Fruit fly (Drosophila melanogaster): Measurements from ENCODE around the gene CG17450.
A peak's percentile ranks its signal among the peaks of the same experiment; 100 is the strongest.
"Not testable (repeated sequence)": the region's sequence is repeated elsewhere in the genome, so short reads cannot be mapped to it uniquely, and the experiment has no call there.

The CG17450 gene

dm6 chrX:21608820-21609219 is at the start of gene CG17450:
Gene CG17450, minus strand, starts transcription at chrX:21608920.
- not testable (repeated sequence) for TF ChIP-seq CTCF, CG8478 (optimal IDR thresholded peaks at IDR 0.05)

DNA sequence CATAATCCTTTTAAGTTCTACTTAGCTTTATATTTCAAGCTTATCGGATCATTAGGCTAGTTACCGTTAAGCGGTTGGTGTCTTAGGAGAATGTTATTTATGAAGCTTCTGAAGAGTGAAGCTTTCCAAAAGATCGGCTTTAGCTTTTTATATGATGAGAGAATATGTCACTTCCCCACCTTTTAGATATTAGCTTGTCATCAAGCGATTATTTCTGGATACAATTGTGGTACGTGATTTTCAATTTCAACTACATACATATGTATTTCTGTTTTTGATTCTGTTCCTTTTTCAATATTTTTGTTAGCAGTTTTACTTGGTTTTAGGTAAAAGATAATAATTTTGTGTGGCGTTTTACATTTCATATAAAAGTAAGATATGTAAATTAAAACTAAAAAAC is 24.1 kb upstream of the CG17450 start:
- TF ChIP-seq CTCF (optimal IDR thresholded peaks at IDR 0.05) (no peak), CG8478 (optimal IDR thresholded peaks at IDR 0.05) (no peak)

dm6 chrX:21632213-21632612 is 23.5 kb upstream of the CG17450 start:
- no peak for TF ChIP-seq CTCF (optimal IDR thresholded peaks at IDR 0.05)
- no peak for TF ChIP-seq CG8478 (optimal IDR thresholded peaks at IDR 0.05)

DNA sequence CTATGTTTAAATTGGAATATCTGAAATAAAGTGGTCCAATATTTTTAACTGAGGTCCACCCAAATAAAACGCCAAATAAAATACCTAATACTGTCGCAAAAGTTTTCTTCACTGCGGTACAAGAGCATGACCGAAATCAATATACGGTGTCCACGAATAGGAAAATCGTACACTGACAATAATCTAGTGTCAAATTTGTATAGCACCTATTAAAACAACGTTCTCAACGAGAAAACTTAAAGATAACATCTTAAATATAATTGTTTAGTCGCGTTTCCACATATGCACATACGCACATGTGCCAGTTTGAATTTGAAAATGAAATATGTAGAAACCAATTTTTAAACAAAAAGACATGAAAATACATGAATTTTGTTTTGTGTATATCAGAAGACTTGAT is 22.7 kb upstream of the CG17450 start:
- TF ChIP-seq CTCF (optimal IDR thresholded peaks at IDR 0.05) (no peak), CG8478 (optimal IDR thresholded peaks at IDR 0.05) (no peak)

- no peak for TF ChIP-seq CTCF (optimal IDR thresholded peaks at IDR 0.05)
- no peak for TF ChIP-seq CG8478 (optimal IDR thresholded peaks at IDR 0.05)
Observed at dm6 chrX:21630160-21630738, 21.5 kb upstream of the CG17450 start.

dm6 chrX:21629482-21630159 is 20.9 kb upstream of the CG17450 start, which contains the start of gene DIP1:
Gene DIP1, minus strand, starts transcription at chrX:21630148.
- TF ChIP-seq CTCF (optimal IDR thresholded peaks at IDR 0.05) (no peak), CG8478 (optimal IDR thresholded peaks at IDR 0.05) (no peak)

DNA sequence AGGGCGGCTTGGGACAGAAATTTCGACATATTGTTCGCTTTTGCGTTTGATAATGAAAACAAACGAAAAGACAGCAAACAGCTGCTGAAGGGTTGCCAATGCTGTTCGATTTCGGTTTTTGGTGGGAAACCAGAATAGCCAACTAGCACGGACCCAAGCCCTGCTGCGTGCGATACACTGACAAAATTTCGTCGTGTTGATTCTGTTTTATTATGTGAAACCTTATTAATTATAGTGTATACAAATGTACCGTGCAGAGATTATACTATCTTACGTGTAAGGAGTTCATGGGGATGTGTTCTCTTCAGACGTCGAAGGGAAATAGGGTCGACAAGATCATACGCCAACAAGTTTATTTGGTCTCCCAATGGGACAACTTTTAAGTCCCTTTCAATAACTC is 14.9 kb upstream of the CG17450 start, which contains the start of gene CG32500:
Gene CG32500 (minus strand): TSS at position 110 of the 400 bp plus-strand sequence.
- not testable (repeated sequence) for TF ChIP-seq CG8478, CTCF (optimal IDR thresholded peaks at IDR 0.05)

DNA sequence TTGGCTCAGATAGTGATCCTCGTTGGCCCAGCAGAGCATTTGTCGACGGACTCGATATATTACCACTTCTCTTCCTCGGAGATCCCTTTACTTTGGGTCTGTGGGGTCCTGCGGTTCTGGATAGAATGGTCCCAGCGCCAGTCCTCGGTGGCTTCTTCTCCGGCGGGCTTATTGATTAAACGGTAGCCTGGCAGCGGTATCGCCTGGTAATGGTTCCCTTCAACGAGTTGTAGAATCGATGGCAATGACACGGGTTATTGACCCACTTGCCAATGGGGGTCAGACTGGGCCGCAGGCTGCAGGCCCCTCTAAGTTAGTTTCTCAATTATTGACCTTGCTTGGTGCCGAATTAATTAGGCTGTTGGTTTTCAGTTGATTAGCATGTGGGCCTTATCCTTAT is 12.3 kb upstream of the CG17450 start, which contains the start of gene CG32819:
Gene CG32819 (minus strand): TSS at position 101 of the 400 bp plus-strand sequence.
- TF ChIP-seq CG8478, CTCF (optimal IDR thresholded peaks at IDR 0.05): not testable (repeated sequence)

dm6 chrX:21617517-21617916 is 8.8 kb upstream of the CG17450 start, which contains the start of gene CG32857:
Gene CG32857, minus strand, starts transcription at chrX:21617617.
- not testable (repeated sequence) for TF ChIP-seq CG8478, CTCF (optimal IDR thresholded peaks at IDR 0.05)

DNA sequence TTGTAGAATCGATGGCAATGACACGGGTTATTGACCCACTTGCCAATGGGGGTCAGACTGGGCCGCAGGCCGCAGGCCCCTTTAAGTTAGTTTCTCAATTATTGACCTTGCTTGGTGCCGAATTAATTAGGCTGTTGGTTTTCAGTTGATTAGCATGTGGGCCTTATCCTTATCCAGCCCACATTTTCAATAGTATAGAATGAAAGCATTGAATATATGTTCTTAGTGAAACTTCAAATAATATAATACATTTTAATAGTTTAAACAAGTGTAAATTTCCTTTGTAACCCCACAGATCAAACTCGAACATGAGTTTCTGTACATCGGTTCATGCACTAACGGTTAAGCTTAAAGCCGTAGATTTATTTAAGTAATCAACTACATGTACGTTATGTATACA is 6.4 kb upstream of the CG17450 start, which contains the start of gene CG32820:
Gene CG32820 (minus strand): TSS at position 101 of the 400 bp plus-strand sequence.
- not testable (repeated sequence) for TF ChIP-seq CG8478, CTCF (optimal IDR thresholded peaks at IDR 0.05)

DNA sequence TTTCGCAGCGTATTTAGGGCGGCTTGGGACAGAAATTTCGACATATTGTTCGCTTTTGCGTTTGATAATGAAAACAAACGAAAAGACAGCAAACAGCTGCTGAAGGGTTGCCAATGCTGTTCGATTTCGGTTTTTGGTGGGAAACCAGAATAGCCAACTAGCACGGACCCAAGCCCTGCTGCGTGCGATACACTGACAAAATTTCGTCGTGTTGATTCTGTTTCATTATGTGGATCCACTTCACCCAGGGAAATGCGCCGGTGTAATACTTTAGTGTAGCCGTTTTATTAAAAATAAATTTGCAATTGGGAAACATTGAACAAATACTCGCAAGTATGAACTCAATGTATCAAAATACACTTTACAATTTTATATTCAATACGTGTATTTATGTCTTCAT is 2.7 kb upstream of the CG17450 start, which contains the start of gene CG33502:
Gene CG33502 (minus strand): TSS at position 101 of the 400 bp plus-strand sequence.
- not testable (repeated sequence) for TF ChIP-seq CTCF, CG8478 (optimal IDR thresholded peaks at IDR 0.05)

DNA sequence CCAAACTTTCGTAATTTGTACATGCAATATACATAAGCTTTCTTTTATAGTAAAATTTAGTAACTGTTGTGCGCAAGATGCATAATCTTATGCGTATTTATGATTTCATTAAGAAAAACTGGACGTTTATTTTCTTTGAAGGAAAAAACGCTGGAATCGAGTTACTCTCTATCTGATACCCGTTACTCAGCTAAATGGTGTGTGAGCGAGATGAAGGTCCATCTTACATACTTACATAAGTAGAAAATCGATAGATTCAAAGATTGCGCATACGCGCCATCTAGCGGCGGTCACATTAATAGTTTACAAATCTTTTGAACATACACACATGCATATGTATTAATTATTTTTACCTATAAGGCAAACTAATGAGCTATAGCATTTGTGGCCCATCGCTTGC is 3.2 kb downstream of the CG17450 start:
- peak; percentile 84 to 88 for TF ChIP-seq CTCF (optimal IDR thresholded peaks at IDR 0.05)
- TF ChIP-seq CG8478 (optimal IDR thresholded peaks at IDR 0.05): no peak

DNA sequence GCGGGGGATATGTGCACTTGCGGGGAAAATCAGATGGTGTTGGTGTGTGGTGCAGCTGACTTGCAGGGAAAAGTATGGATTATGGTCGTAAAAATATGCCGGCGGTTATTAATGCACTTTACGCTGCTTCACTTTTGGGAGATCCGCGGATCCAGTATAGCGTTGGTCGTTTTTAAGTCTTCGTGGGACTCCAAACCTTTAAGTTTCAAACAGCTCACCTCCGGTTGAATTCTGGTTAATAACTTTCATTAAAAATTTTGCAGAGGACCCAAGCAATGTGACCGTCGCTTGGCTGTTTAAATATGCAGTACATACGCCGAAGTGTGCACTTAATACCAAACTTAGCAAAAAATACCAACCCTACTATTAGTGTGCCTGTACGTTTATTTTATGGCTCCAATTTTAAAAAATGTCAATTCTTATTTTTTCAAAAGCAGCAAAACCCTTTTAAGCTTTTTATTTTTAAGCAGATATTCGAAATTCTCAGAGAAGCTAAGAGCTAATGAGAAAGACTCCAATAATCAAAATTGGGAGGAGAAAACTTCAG is 3.7 kb downstream of the CG17450 start, which contains the start of gene GCS2alpha:
Gene GCS2alpha (minus strand): TSS at position 309 of the 547 bp plus-strand sequence.
- TF ChIP-seq CG8478 (optimal IDR thresholded peaks at IDR 0.05) (no peak), CTCF (optimal IDR thresholded peaks at IDR 0.05) (peak in 1 of 2 experiments; percentile 3)

dm6 chrX:21593907-21594306 is 14.8 kb downstream of the CG17450 start:
- TF ChIP-seq CTCF (optimal IDR thresholded peaks at IDR 0.05): no peak
- TF ChIP-seq CG8478 (optimal IDR thresholded peaks at IDR 0.05): no peak

DNA sequence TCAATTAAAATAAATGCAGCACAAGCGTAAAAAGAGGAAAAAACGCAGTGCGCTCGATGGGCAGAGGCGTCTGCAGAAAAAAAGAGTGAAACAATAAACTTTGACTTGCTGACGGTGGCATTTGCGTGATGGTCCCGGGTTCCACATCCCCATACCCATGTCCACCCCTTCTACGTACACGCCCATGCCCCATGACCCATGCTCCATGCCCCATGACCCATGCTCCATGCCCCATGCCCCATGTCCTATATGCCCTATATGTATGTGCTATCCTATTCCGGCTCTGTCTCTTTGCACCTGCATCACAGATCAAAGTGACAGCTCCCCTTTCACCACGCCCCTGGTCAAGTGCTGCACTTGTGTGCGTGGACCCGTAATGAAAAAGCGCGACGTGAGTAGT is 16.7 kb downstream of the CG17450 start:
- TF ChIP-seq CTCF (optimal IDR thresholded peaks at IDR 0.05): no peak
- TF ChIP-seq CG8478 (optimal IDR thresholded peaks at IDR 0.05): no peak

Data from S2 (cell line).